Fruit fly (Drosophila melanogaster) whole organism, prepupa: ENCODE measurements around the gene Snx27.

Experiments
- CG10631 ChIP-seq: fragments of 200-800 bp; sonication (Bioruptor generic); optimal IDR thresholded peaks from 2 replicates; lab custom pipeline; 2016; ENCODE audit warnings: missing biosample characterization, missing genetic modification characterization
- CG11294 ChIP-seq: fragments of 200-800 bp; sonication (Bioruptor generic); IDR thresholded peaks from 2 replicates; pipeline ENCODE4 v1.3.6; 2022; ENCODE audit warnings: missing biosample characterization, missing genetic modification characterization
- CG11762 ChIP-seq: fragments of 200-800 bp; sonication (Bioruptor generic); optimal IDR thresholded peaks from 3 replicates; lab custom pipeline; 2016; ENCODE audit warnings: missing biosample characterization, missing genetic modification characterization; ENCODE audit not compliant: insufficient read depth
- CG15336 ChIP-seq: fragments of 200-800 bp; sonication (Bioruptor generic); IDR thresholded peaks from 2 replicates; pipeline ENCODE4 v1.3.6; 2022; ENCODE audit warnings: missing biosample characterization, missing genetic modification characterization
- CG1621 ChIP-seq: fragments of 200-800 bp; sonication (Bioruptor generic); optimal IDR thresholded peaks from 3 replicates; lab custom pipeline; 2018; ENCODE audit warnings: missing biosample characterization, mild to moderate bottlenecking, missing genetic modification characterization
- CG16779 ChIP-seq: fragments of 200-800 bp; sonication (Bioruptor generic); optimal IDR thresholded peaks from 3 replicates; lab custom pipeline; 2017; ENCODE audit warnings: missing biosample characterization, mild to moderate bottlenecking, missing genetic modification characterization
- CG3032 ChIP-seq: fragments of 200-800 bp; optimal IDR thresholded peaks from 2 replicates; lab custom pipeline; 2019; ENCODE audit warnings: missing biosample characterization, mild to moderate bottlenecking, missing genetic modification characterization, moderate library complexity
- CG31627 ChIP-seq: fragments of 200-800 bp; sonication (Bioruptor generic); optimal IDR thresholded peaks from 3 replicates; lab custom pipeline; 2016; ENCODE audit warnings: missing biosample characterization, missing genetic modification characterization
- CG32006 ChIP-seq: fragments of 200-800 bp; sonication (Bioruptor generic); optimal IDR thresholded peaks from 3 replicates; lab custom pipeline; 2017; ENCODE audit warnings: missing biosample characterization, mild to moderate bottlenecking, missing genetic modification characterization
- CG34406 ChIP-seq: fragments of 200-800 bp; sonication (Bioruptor generic); optimal IDR thresholded peaks from 3 replicates; lab custom pipeline; 2016; ENCODE audit warnings: missing biosample characterization, missing genetic modification characterization
- CG6163 ChIP-seq: fragments of 200-800 bp; sonication (Bioruptor generic); IDR thresholded peaks from 3 replicates; pipeline ENCODE4 v1.3.6; 2022; ENCODE audit warnings: missing biosample characterization, missing genetic modification characterization
- CG6792 ChIP-seq: fragments of 200-800 bp; sonication (Bioruptor generic); optimal IDR thresholded peaks from 3 replicates; lab custom pipeline; 2016; ENCODE audit warnings: missing biosample characterization, missing genetic modification characterization
- CG6808 ChIP-seq: fragments of 200-800 bp; sonication (Bioruptor generic); optimal IDR thresholded peaks from 3 replicates; lab custom pipeline; 2017; ENCODE audit warnings: missing biosample characterization, missing genetic modification characterization, mild to moderate bottlenecking, moderate library complexity, missing genetic modification reagents
- Eip78C ChIP-seq: fragments of 200-800 bp; sonication (Bioruptor generic); peaks from one replicate; lab custom pipeline; 2016; ENCODE audit warnings: missing biosample characterization, missing genetic modification characterization
- Ets21C ChIP-seq: fragments of 200-800 bp; sonication (Bioruptor generic); optimal IDR thresholded peaks from 3 replicates; lab custom pipeline; 2016; ENCODE audit warnings: missing biosample characterization, missing genetic modification characterization
- Hr38 ChIP-seq: sonication (Bioruptor generic); optimal IDR thresholded peaks from 2 replicates; lab custom pipeline; 2016; ENCODE audit warnings: missing biosample characterization, missing genetic modification characterization
- Hr39 ChIP-seq: fragments of 200-800 bp; sonication (Bioruptor generic); optimal IDR thresholded peaks from 2 replicates; lab custom pipeline; 2016; ENCODE audit warnings: missing biosample characterization, missing genetic modification characterization
- Hr4 ChIP-seq: fragments of 200-800 bp; sonication (Bioruptor generic); optimal IDR thresholded peaks from 3 replicates; lab custom pipeline; 2016; ENCODE audit warnings: missing biosample characterization, missing genetic modification characterization
- Lpt ChIP-seq: fragments of 200-800 bp; sonication (Bioruptor generic); optimal IDR thresholded peaks from 3 replicates; lab custom pipeline; 2016; ENCODE audit warnings: missing biosample characterization, missing genetic modification characterization
- OdsH ChIP-seq: fragments of 200-800 bp; sonication (Bioruptor generic); optimal IDR thresholded peaks from 3 replicates; lab custom pipeline; 2016; ENCODE audit warnings: missing biosample characterization, missing genetic modification characterization
- Sox14 ChIP-seq: fragments of 200-800 bp; sonication (Bioruptor generic); optimal IDR thresholded peaks from 3 replicates; lab custom pipeline; 2016; ENCODE audit warnings: missing biosample characterization, missing genetic modification characterization
- achi ChIP-seq: fragments of 200-800 bp; sonication (Bioruptor generic); optimal IDR thresholded peaks from 3 replicates; lab custom pipeline; 2016; ENCODE audit warnings: missing biosample characterization, missing genetic modification characterization
- acj6 ChIP-seq: fragments of 200-800 bp; sonication (Bioruptor generic); optimal IDR thresholded peaks from 3 replicates; lab custom pipeline; 2016; ENCODE audit warnings: missing biosample characterization, missing genetic modification characterization
- cyc ChIP-seq: fragments of 200-800 bp; sonication (Bioruptor generic); optimal IDR thresholded peaks from 3 replicates; lab custom pipeline; 2016; ENCODE audit warnings: missing biosample characterization, missing genetic modification characterization
- dsx ChIP-seq: fragments of 200-800 bp; optimal IDR thresholded peaks from 3 replicates; lab custom pipeline; 2019; ENCODE audit warnings: missing biosample characterization, mild to moderate bottlenecking, missing genetic modification characterization, moderate library complexity; ENCODE audit not compliant: poor library complexity, severe bottlenecking
- eg ChIP-seq: fragments of 200-800 bp; sonication (Bioruptor generic); IDR thresholded peaks from 3 replicates; pipeline ENCODE4 v1.3.6; 2022; ENCODE audit warnings: missing biosample characterization, missing genetic modification characterization
- esn ChIP-seq: fragments of 200-800 bp; sonication (Bioruptor generic); optimal IDR thresholded peaks from 2 replicates; lab custom pipeline; 2016; ENCODE audit warnings: missing biosample characterization, mild to moderate bottlenecking, missing genetic modification characterization, moderate library complexity
- fkh ChIP-seq: fragments of 200-800 bp; sonication (Bioruptor generic); optimal IDR thresholded peaks from 3 replicates; lab custom pipeline; 2017; ENCODE audit warnings: missing biosample characterization, mild to moderate bottlenecking, missing genetic modification characterization, moderate library complexity
- lz ChIP-seq: fragments of 200-800 bp; sonication (Bioruptor generic); optimal IDR thresholded peaks from 3 replicates; lab custom pipeline; 2016; ENCODE audit warnings: missing biosample characterization, missing genetic modification characterization
- pdm3 ChIP-seq: fragments of 200-800 bp; sonication (Bioruptor generic); optimal IDR thresholded peaks from 3 replicates; lab custom pipeline; 2016; ENCODE audit warnings: missing biosample characterization, missing genetic modification characterization
- ss ChIP-seq, 2 experiments: fragments of 200-800 bp; sonication (Bioruptor generic); optimal IDR thresholded peaks; 2 replicates in 1 of 2; 3 replicates in 1 of 2; lab custom pipeline; 2017 to 2018; ENCODE audit warnings: mild to moderate bottlenecking in 2 of 2, missing biosample characterization in 2 of 2, missing genetic modification characterization in 2 of 2, moderate library complexity in 1 of 2
- svp ChIP-seq: fragments of 200-800 bp; sonication (Bioruptor generic); peaks from one replicate; lab custom pipeline; 2016; ENCODE audit warnings: missing biosample characterization, missing genetic modification characterization
- vri ChIP-seq: fragments of 200-800 bp; sonication (Bioruptor generic); optimal IDR thresholded peaks from 3 replicates; lab custom pipeline; 2016; ENCODE audit warnings: missing biosample characterization, mild to moderate bottlenecking, missing genetic modification characterization

Snx27 gene

dm6 chrX:5695958-5696357 lies 41.9 kb downstream of the Snx27 start (continued):
- TF ChIP-seq pdm3 (GFP tag; lab: Kevin White, UChicago) = no peak

dm6 chrX:5695035-5695434 lies 42.8 kb downstream of the Snx27 start, which contains the start of gene CG3149:
Gene CG3149 (minus strand): TSS chrX:5695205.
- peak; percentile 45 for TF ChIP-seq Eip78C
- TF ChIP-seq achi (GFP tag; lab: Kevin White, UChicago) = no peak
- TF ChIP-seq, all 60 proteins: peak for 1

- TF ChIP-seq ss (GFP tag; optimal IDR thresholded peaks at IDR 0.05; lab: Kevin White, UChicago) = peak in 1 of 2 experiments; percentile 1
- no peak for TF ChIP-seq CG6163 (GFP tag; lab: Robert Waterston, UW)
- TF ChIP-seq lz (GFP tag; lab: Kevin White, UChicago) = no peak
- TF ChIP-seq CG16779 = peak; percentile 6
- TF ChIP-seq svp (GFP tag; lab: Kevin White, UChicago) = peak; percentile 51
- peak; percentile 37 for TF ChIP-seq CG32006 (GFP tag; lab: Kevin White, UChicago)
- peak; percentile 5 for TF ChIP-seq CG6808
- no peak for TF ChIP-seq Lpt
- peak; percentile 78 for TF ChIP-seq Eip78C
- 0 out of 2 replicates have a peak, but pooled peaks have one; percentile 24 for TF ChIP-seq CG15336 (GFP tag; lab: Robert Waterston, UW)
- TF ChIP-seq, all 60 proteins: peak for 7
Measured at dm6 chrX:5690651-5691379, 47.0 kb downstream of the Snx27 start.

DNA sequence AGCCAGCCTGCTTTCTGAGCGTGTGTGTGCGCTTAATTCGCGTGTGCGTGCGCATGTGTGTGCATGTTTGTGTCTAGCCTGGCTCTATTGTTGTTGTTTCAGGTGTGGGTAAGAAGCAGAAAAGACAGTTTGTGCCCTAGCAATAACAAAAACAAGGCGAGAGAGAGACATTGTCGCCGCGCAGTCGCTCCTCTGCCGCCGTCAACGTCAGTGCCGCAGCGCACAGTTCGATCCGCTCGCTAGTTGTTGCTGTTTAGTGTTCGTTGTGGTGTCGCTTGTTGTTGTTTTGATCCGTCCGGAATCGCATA lies 47.7 kb downstream of the Snx27 start:
- TF ChIP-seq OdsH (GFP tag; lab: Kevin White, UChicago) (no peak), fkh (GFP tag; lab: Kevin White, UChicago) (peak; percentile 42), dsx (GFP tag; lab: Kevin White, UChicago) (peak; percentile 72), Lpt (no peak)

dm6 chrX:5689417-5690215 lies 48.2 kb downstream of the Snx27 start, which contains the start of the genes PGAP1 and cv:
Gene PGAP1 (minus strand): TSS chrX:5689473.
Gene cv (plus strand): TSS chrX:5690002.
- TF ChIP-seq CG10631 (peak; percentile 18), CG11294 (no peak), CG6163 (GFP tag; lab: Robert Waterston, UW) (peak; percentile 19; the same call in 1 of the 3 replicates), Hr4 (peak; percentile 31), pdm3 (GFP tag; lab: Kevin White, UChicago) (peak; percentile 49), CG31627 (GFP tag; lab: Kevin White, UChicago) (peak; percentile 29), CG32006 (GFP tag; lab: Kevin White, UChicago) (peak; percentile 35), Ets21C (GFP tag; lab: Kevin White, UChicago) (peak; percentile 30), CG6792 (peak; percentile 4), Eip78C (peak; percentile 70), acj6 (GFP tag; lab: Kevin White, UChicago) (peak; percentile 42), vri (no peak), CG34406 (GFP tag; lab: Kevin White, UChicago) (peak; percentile 15), lz (GFP tag; lab: Kevin White, UChicago) (peak; percentile 58), CG1621 (tag; lab: Kevin White, UChicago) (no peak), esn (GFP tag; lab: Kevin White, UChicago) (peak; percentile 61), Hr39 (GFP tag; lab: Kevin White, UChicago) (peak; percentile 49), CG3032 (tag; lab: Kevin White, UChicago) (peak; percentile 36), Sox14 (peak; percentile 55), Hr38 (no peak), cyc (peak; percentile 13), eg (0 out of 3 replicates have a peak, but pooled peaks have one; percentile 4), CG11762 (GFP tag; lab: Kevin White, UChicago) (no peak)
